Worm (Caenorhabditis elegans) whole organism, L4 larva: ENCODE measurements around the gene irld-57.
"Not testable (repeated sequence)": the region's sequence is repeated elsewhere in the genome, so short reads cannot be mapped to it uniquely, and the experiment has no call there.

Experiments
- F26F4.8 ChIP-seq: fragments of 200-800 bp; sonication (Bioruptor generic); conservative IDR thresholded peaks from 2 replicates; pipeline ENCODE4 v1.3.6; 2022; ENCODE audit warnings: missing genetic modification characterization, missing compliant biosample characterization
- F37D6.2 ChIP-seq: sonication (generic microtip); optimal IDR thresholded peaks from 2 replicates; lab custom pipeline; 2016; ENCODE audit warnings: mild to moderate bottlenecking, missing genetic modification characterization, missing compliant biosample characterization
- F49E8.2 ChIP-seq: sonication (generic microtip); optimal IDR thresholded peaks from 2 replicates; lab custom pipeline; 2016; ENCODE audit warnings: missing compliant biosample characterization, mild to moderate bottlenecking, missing genetic modification characterization, borderline replicate concordance
- T20F7.1 ChIP-seq: fragments of 200-800 bp; sonication (Bioruptor generic); optimal IDR thresholded peaks from 2 replicates; lab custom pipeline; 2018; ENCODE audit warnings: mild to moderate bottlenecking, missing genetic modification characterization, missing compliant biosample characterization
- Y48G9A.11 ChIP-seq: fragments of 200-800 bp; sonication (Bioruptor generic); IDR thresholded peaks from 2 replicates; pipeline ENCODE4 v1.3.6; 2022; ENCODE audit warnings: missing genetic modification reagents, missing genetic modification characterization, missing compliant biosample characterization
- Y5F2A.4 ChIP-seq: fragments of 200-800 bp; sonication (Bioruptor generic); optimal IDR thresholded peaks from 2 replicates; lab custom pipeline; 2018; ENCODE audit warnings: mild to moderate bottlenecking, missing genetic modification characterization, missing compliant biosample characterization
- ZK337.2 ChIP-seq: fragments of 200-800 bp; sonication (Bioruptor generic); IDR thresholded peaks from 2 replicates; pipeline ENCODE4 v1.3.6; 2022; ENCODE audit warnings: missing genetic modification reagents, missing genetic modification characterization, missing compliant biosample characterization
- ZK546.5 ChIP-seq, 2 experiments: sonication (generic microtip); optimal IDR thresholded peaks; 2 replicates each; lab custom pipeline; 2017; ENCODE audit warnings: missing biosample characterization in 2 of 2, missing genetic modification characterization in 2 of 2
- aha-1 ChIP-seq: fragments of 150-350 bp; peaks from one replicate; lab custom pipeline; 2014; ENCODE audit warnings: missing biosample characterization, missing genetic modification characterization
- arid-1 ChIP-seq: fragments of 200-800 bp; sonication (Bioruptor generic); conservative IDR thresholded peaks from 2 replicates; pipeline ENCODE4 v1.3.6; 2022; ENCODE audit warnings: missing genetic modification reagents, missing genetic modification characterization, missing compliant biosample characterization
- ceh-32 ChIP-seq: sonication (generic microtip); optimal IDR thresholded peaks from 2 replicates; lab custom pipeline; 2016; ENCODE audit warnings: mild to moderate bottlenecking, missing genetic modification characterization, missing compliant biosample characterization; ENCODE audit not compliant: poor library complexity
- ceh-44 ChIP-seq: fragments of 200-800 bp; sonication (Bioruptor generic); IDR thresholded peaks from 2 replicates; pipeline ENCODE4 v1.3.6; 2022; ENCODE audit warnings: missing genetic modification reagents, missing genetic modification characterization, missing compliant biosample characterization
- ceh-82 ChIP-seq: sonication (generic microtip); optimal IDR thresholded peaks from 2 replicates; lab custom pipeline; 2017; ENCODE audit warnings: missing biosample characterization, missing genetic modification characterization
- cey-2 ChIP-seq: sonication (generic microtip); optimal IDR thresholded peaks from 3 replicates; lab custom pipeline; 2017; ENCODE audit warnings: missing genetic modification characterization, mild to moderate bottlenecking, missing compliant biosample characterization, antibody characterized with exemption, borderline replicate concordance; ENCODE audit not compliant: insufficient read depth
- dmd-6 ChIP-seq: fragments of 200-800 bp; sonication (Bioruptor generic); IDR thresholded peaks from 2 replicates; pipeline ENCODE4 v1.3.6; 2022; ENCODE audit warnings: missing genetic modification reagents, missing genetic modification characterization, missing compliant biosample characterization
- dve-1 ChIP-seq: sonication (generic microtip); optimal IDR thresholded peaks from 2 replicates; lab custom pipeline; 2017; ENCODE audit warnings: antibody characterized with exemption, mild to moderate bottlenecking, missing genetic modification characterization, missing compliant biosample characterization; ENCODE audit not compliant: insufficient read depth
- fkh-10 ChIP-seq: fragments of 150-350 bp; optimal IDR thresholded peaks from 2 replicates; lab custom pipeline; 2014; ENCODE audit warnings: missing biosample characterization, missing genetic modification reagents, missing genetic modification characterization
- fos-1 ChIP-seq: fragments of 150-350 bp; optimal IDR thresholded peaks from 2 replicates; lab custom pipeline; 2014; ENCODE audit warnings: missing biosample characterization, missing genetic modification characterization
- hlh-11 ChIP-seq: fragments of 200-800 bp; sonication (Bioruptor generic); optimal IDR thresholded peaks from 2 replicates; lab custom pipeline; 2018; ENCODE audit warnings: mild to moderate bottlenecking, missing genetic modification characterization, missing compliant biosample characterization
- hlh-30 ChIP-seq: sonication (generic microtip); optimal IDR thresholded peaks from 2 replicates; lab custom pipeline; 2017; ENCODE audit warnings: antibody characterized with exemption, mild to moderate bottlenecking, missing genetic modification characterization, missing compliant biosample characterization; ENCODE audit not compliant: insufficient read depth
- lin-13 ChIP-seq: fragments of 150-350 bp; optimal IDR thresholded peaks from 2 replicates; lab custom pipeline; 2014; ENCODE audit warnings: missing biosample characterization, missing genetic modification reagents, missing genetic modification characterization
- lin-15B ChIP-seq: fragments of 150-350 bp; sonication (generic microtip); optimal IDR thresholded peaks from 3 replicates; lab custom pipeline; 2014; ENCODE audit warnings: missing biosample characterization, missing genetic modification characterization
- madf-9 ChIP-seq: fragments of 200-800 bp; sonication (Bioruptor generic); conservative IDR thresholded peaks from 2 replicates; pipeline ENCODE4 v1.3.6; 2022; ENCODE audit warnings: missing genetic modification reagents, missing genetic modification characterization, missing compliant biosample characterization
- nhr-111 ChIP-seq: fragments of 200-800 bp; sonication (Bioruptor generic); optimal IDR thresholded peaks from 2 replicates; lab custom pipeline; 2018; ENCODE audit warnings: mild to moderate bottlenecking, missing genetic modification characterization, missing compliant biosample characterization
- nhr-237 ChIP-seq: sonication (generic microtip); optimal IDR thresholded peaks from 2 replicates; lab custom pipeline; 2017; ENCODE audit warnings: missing biosample characterization, missing genetic modification characterization
- nhr-25 ChIP-seq: sonication (generic microtip); optimal IDR thresholded peaks from 2 replicates; lab custom pipeline; 2017; ENCODE audit warnings: missing genetic modification characterization, mild to moderate bottlenecking, missing compliant biosample characterization, antibody characterized with exemption, moderate library complexity, borderline replicate concordance; ENCODE audit not compliant: insufficient read depth
- nhr-28 ChIP-seq: fragments of 150-350 bp; optimal IDR thresholded peaks from 2 replicates; lab custom pipeline; 2014; ENCODE audit warnings: missing biosample characterization, missing genetic modification characterization
- nhr-42 ChIP-seq: fragments of 200-800 bp; sonication (Bioruptor generic); IDR thresholded peaks from 2 replicates; pipeline ENCODE4 v1.3.6; 2022; ENCODE audit warnings: missing genetic modification characterization, missing compliant biosample characterization
- nhr-6 ChIP-seq: fragments of 150-350 bp; optimal IDR thresholded peaks from 2 replicates; lab custom pipeline; 2014; ENCODE audit warnings: missing biosample characterization, missing genetic modification characterization
- php-3 ChIP-seq: fragments of 200-800 bp; sonication (Bioruptor generic); IDR thresholded peaks from 2 replicates; pipeline ENCODE4 v1.3.6; 2022; ENCODE audit warnings: missing genetic modification reagents, missing genetic modification characterization, missing compliant biosample characterization
- pqm-1 ChIP-seq: sonication (generic microtip); optimal IDR thresholded peaks from 2 replicates; lab custom pipeline; 2017; ENCODE audit warnings: missing biosample characterization, missing genetic modification characterization
- saeg-2 ChIP-seq: fragments of 200-800 bp; sonication (Bioruptor generic); IDR thresholded peaks from 2 replicates; pipeline ENCODE4 v1.3.6; 2022; ENCODE audit warnings: missing genetic modification reagents, missing genetic modification characterization, missing compliant biosample characterization
- set-16 ChIP-seq: fragments of 200-800 bp; sonication (Bioruptor generic); IDR thresholded peaks from 2 replicates; pipeline ENCODE4 v1.3.6; 2022; ENCODE audit warnings: missing genetic modification reagents, missing genetic modification characterization, missing compliant biosample characterization
- skn-1 ChIP-seq: fragments of 150-350 bp; optimal IDR thresholded peaks from 2 replicates; lab custom pipeline; 2014; ENCODE audit warnings: missing biosample characterization, missing genetic modification characterization
- snpc-1.2 ChIP-seq: fragments of 200-800 bp; sonication (Bioruptor generic); IDR thresholded peaks from 2 replicates; pipeline ENCODE4 v1.3.6; 2022; ENCODE audit warnings: missing genetic modification reagents, missing genetic modification characterization, missing compliant biosample characterization
- snpc-4 ChIP-seq: fragments of 150-350 bp; optimal IDR thresholded peaks from 2 replicates; lab custom pipeline; 2014; ENCODE audit warnings: missing biosample characterization, missing genetic modification characterization
- spr-1 ChIP-seq: sonication (generic microtip); optimal IDR thresholded peaks from 2 replicates; lab custom pipeline; 2016; ENCODE audit warnings: mild to moderate bottlenecking, missing genetic modification characterization, missing compliant biosample characterization
- spr-3 ChIP-seq: fragments of 200-800 bp; sonication (Bioruptor generic); optimal IDR thresholded peaks from 2 replicates; lab custom pipeline; 2018; ENCODE audit warnings: mild to moderate bottlenecking, missing genetic modification characterization, missing compliant biosample characterization
- tag-97 ChIP-seq: fragments of 200-800 bp; sonication (Bioruptor generic); IDR thresholded peaks from 2 replicates; pipeline ENCODE4 v1.3.6; 2022; ENCODE audit warnings: missing genetic modification characterization, missing compliant biosample characterization
- unc-130 ChIP-seq: sonication (generic microtip); optimal IDR thresholded peaks from 2 replicates; lab custom pipeline; 2016; ENCODE audit warnings: missing genetic modification reagents, missing genetic modification characterization, missing compliant biosample characterization
- zfp-2 ChIP-seq: sonication (generic microtip); optimal IDR thresholded peaks from 2 replicates; lab custom pipeline; 2016; ENCODE audit warnings: mild to moderate bottlenecking, missing genetic modification characterization, missing compliant biosample characterization

irld-57 gene

DNA sequence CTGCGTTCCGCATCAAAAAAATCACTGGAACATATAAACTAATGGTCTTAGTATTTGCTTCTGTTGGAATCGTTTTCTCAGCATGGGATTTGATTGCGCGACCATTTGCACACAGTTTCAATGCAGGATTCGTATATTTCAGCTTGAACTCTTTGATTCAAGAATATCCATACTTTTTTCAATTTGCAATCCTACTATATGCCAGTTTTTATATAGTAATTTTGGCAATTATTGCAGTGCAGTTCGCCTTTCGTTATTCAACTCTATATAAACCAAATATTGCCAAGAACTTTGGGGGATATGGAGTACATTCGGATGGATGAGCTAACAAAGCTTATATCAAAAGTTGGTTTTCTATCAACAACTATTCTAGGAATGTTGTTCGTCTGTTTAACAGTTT, 26.4 kb upstream of the irld-57 start, which contains the start of gene str-5:
Gene str-5 (plus strand): TSS at position 301 of the 400 bp plus-strand sequence.
- not testable (repeated sequence) for TF ChIP-seq aha-1; T20F7.1 (GFP tag; lab: Kevin White, UChicago); nhr-237 (tag; lab: Kevin White, UChicago)
- TF ChIP-seq, all 104 proteins: peak for 0; not testable (repeated sequence) for 104

DNA sequence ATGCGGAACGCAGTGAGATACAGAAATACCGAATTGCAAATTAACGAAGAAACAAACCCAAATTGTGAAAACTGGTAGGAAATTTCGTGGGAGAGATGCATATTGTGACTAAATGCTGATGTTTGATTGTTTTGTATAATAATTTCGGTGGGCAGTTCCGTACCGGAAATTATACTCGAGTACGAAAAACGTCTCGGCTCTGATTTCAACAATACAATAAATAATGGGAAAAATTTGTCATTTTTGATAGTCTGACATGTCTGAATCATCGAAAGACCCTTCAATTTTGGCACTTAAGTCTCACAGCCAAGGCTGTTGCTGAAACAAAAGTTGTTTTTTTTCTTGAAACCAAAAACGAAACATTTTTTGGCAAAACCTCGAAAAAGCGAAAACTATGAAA, 25.5 kb upstream of the irld-57 start, which contains the start of gene str-43:
Gene str-43 (minus strand): TSS at position 101 of the 400 bp plus-strand sequence.
- TF ChIP-seq F26F4.8 (GFP tag; lab: Robert Waterston, UW) (no peak), nhr-237 (tag; lab: Kevin White, UChicago) (no peak), snpc-4 (tag; lab: Kevin White, UChicago) (no peak), fos-1 (no peak), nhr-111 (GFP tag; lab: Kevin White, UChicago) (no peak), skn-1 (tag; lab: Kevin White, UChicago) (no peak), php-3 (no peak), ceh-32 (tag; lab: Kevin White, UChicago) (no peak), madf-9 (GFP tag; lab: Robert Waterston, UW) (no peak), spr-1 (tag; lab: Kevin White, UChicago) (no peak), hlh-30 (tag; lab: Kevin White, UChicago) (no peak), ceh-44 (GFP tag; lab: Robert Waterston, UW) (no peak), aha-1 (no peak), zfp-2 (tag; lab: Kevin White, UChicago) (no peak)

DNA sequence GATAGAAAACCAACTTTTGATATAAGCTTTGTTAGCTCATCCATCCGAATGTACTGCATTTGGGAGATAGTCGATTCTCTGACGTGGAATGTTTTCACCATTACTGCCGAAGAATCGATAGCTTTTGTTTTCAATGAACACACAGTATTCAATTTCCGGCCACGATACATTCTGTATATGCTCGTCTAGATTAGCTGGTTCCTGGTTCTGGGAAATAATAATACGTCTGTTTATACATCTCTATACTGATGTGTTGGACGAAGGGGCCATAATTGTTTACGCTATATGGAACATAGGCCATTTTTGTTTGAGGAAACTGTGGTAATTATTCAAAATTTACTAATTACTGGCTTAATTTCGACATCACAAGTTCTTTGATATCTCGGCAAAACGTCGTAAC, 23.6 kb upstream of the irld-57 start, which contains the start of gene str-6:
Gene str-6 (minus strand): TSS at position 101 of the 400 bp plus-strand sequence.
- TF ChIP-seq spr-3 (GFP tag; lab: Kevin White, UChicago) = no peak
- TF ChIP-seq ceh-32 (tag; lab: Kevin White, UChicago) = no peak
- TF ChIP-seq unc-130 = no peak
- TF ChIP-seq F49E8.2 = no peak
- TF ChIP-seq lin-15B (tag; lab: Kevin White, UChicago) = no peak
- no peak for TF ChIP-seq Y5F2A.4
- no peak for TF ChIP-seq ZK337.2 (GFP tag; lab: Robert Waterston, UW)
- TF ChIP-seq fkh-10 = no peak
- TF ChIP-seq ceh-82 (tag; lab: Kevin White, UChicago) = no peak
- TF ChIP-seq saeg-2 (GFP tag; lab: Robert Waterston, UW) = no peak
- no peak for TF ChIP-seq pqm-1 (tag; lab: Kevin White, UChicago)

DNA sequence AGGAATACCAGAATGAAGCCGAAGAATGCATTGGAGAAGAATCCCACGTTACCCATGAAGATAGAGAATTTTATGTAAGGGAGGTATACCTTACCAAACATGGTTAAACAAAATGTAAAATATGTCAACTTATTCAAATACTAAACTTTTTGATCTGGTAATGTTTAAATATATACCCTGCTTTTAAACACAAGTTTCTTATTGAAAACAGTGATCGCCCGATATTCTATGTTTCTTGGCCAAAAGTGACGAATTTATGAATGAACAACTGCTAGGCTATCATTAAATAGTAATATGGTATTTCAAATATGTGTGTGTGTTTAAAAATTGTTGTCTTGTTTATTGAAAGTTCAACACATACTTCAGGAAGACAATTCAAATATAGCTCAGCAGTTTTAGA, 21.8 kb upstream of the irld-57 start, which contains the start of gene T23D5.8:
Gene T23D5.8 (minus strand): TSS at position 101 of the 400 bp plus-strand sequence.
- TF ChIP-seq ceh-44 (GFP tag; lab: Robert Waterston, UW); lin-13 (GFP tag; lab: Kevin White, UChicago); cey-2 (tag; lab: Kevin White, UChicago): not testable (repeated sequence)
- TF ChIP-seq, all 104 proteins: peak for 0; not testable (repeated sequence) for 104

DNA sequence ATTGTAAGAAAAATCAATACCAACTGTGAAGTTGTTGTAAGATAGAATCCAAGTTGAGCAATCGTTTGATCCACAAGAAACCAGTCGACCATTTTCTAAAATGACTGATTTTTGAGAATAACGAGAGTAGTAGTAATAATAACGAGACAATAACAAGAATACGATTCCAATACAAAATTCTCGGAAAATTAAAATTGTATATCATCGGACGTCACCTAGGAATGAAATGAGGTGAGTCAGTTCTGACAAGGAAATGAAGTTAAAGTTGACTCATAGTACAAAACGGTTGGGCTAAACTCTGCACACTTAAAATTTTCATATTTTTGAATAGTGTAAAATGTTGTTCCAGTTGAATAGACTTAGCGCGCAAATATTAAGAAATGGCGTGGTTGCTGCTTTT, 17.9 kb upstream of the irld-57 start, which contains the start of gene str-19:
Gene str-19 (minus strand): TSS at position 101 of the 400 bp plus-strand sequence.
- TF ChIP-seq arid-1 (GFP tag; lab: Robert Waterston, UW); nhr-28 (tag; lab: Kevin White, UChicago); nhr-6 (tag; lab: Kevin White, UChicago): not testable (repeated sequence)

DNA sequence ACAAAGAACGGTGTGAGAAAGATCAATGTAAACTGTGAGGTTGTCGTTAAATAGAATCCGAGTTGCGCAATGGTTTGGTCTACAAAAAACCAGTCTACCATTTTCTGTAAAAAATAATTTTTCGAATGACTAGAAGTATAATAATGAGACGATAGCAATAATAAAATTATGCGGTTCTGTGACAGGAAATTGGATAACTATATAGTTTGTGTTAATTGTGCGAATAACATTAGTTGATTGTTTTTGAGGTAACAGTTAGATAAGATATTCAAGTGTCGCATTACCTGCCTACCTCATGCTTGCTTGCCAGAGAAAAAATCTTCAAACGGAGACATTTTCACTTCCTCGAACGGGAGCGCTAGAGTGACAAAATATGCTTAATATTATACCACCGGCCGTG, 15.3 kb upstream of the irld-57 start, which contains the start of gene str-18:
Gene str-18 (minus strand): TSS at position 101 of the 400 bp plus-strand sequence.
- TF ChIP-seq ceh-44 (GFP tag; lab: Robert Waterston, UW) (no peak), snpc-1.2 (GFP tag; lab: Robert Waterston, UW) (no peak), nhr-42 (GFP tag; lab: Robert Waterston, UW) (no peak), ZK546.5 (tag; optimal IDR thresholded peaks at IDR 0.05; lab: Kevin White, UChicago) (no peak), arid-1 (GFP tag; lab: Robert Waterston, UW) (no peak), nhr-25 (tag; lab: Kevin White, UChicago) (no peak), lin-15B (tag; lab: Kevin White, UChicago) (no peak), dmd-6 (GFP tag; lab: Robert Waterston, UW) (no peak), hlh-11 (tag; lab: Kevin White, UChicago) (no peak), dve-1 (tag; lab: Kevin White, UChicago) (no peak), Y48G9A.11 (GFP tag; lab: Robert Waterston, UW) (no peak), F37D6.2 (tag; lab: Kevin White, UChicago) (no peak), tag-97 (no peak), set-16 (GFP tag; lab: Robert Waterston, UW) (no peak)
